Fruit fly (Drosophila melanogaster): ENCODE data around the gene Hus1-like.

dm6 chr3R:4846787-4847186 lies 34.9 kb upstream of the Hus1-like start:
- TF ChIP-seq h (GFP tag; optimal IDR thresholded peaks at IDR 0.05): no peak
- TF ChIP-seq Hr78 (GFP tag; optimal IDR thresholded peaks at IDR 0.05): no peak
- TF ChIP-seq ey (GFP tag; optimal IDR thresholded peaks at IDR 0.05): no peak
- TF ChIP-seq psq (GFP tag; optimal IDR thresholded peaks at IDR 0.05): no peak
- no peak for TF ChIP-seq Mio (GFP tag; optimal IDR thresholded peaks at IDR 0.05)
- no peak for TF ChIP-seq dsf (GFP tag; optimal IDR thresholded peaks at IDR 0.05; ENCODE audit: borderline replicate concordance)
- TF ChIP-seq rgr (GFP tag; optimal IDR thresholded peaks at IDR 0.05): no peak
- no peak for TF ChIP-seq dmrt93B (GFP tag; optimal IDR thresholded peaks at IDR 0.05)
- no peak for TF ChIP-seq lola (GFP tag; optimal IDR thresholded peaks at IDR 0.05)
- no peak for TF ChIP-seq HLH106 (tag; optimal IDR thresholded peaks at IDR 0.05)
- no peak for TF ChIP-seq br (GFP tag; optimal IDR thresholded peaks at IDR 0.05)
- TF ChIP-seq pan (optimal IDR thresholded peaks at IDR 0.05): no peak
- no peak for TF ChIP-seq foxo (GFP tag; optimal IDR thresholded peaks at IDR 0.05)
- no peak for TF ChIP-seq Sp1 (GFP tag; optimal IDR thresholded peaks at IDR 0.05)
